Worm (Caenorhabditis elegans) whole organism, L3 larva: ENCODE measurements around the gene Y75B8A.10.
A peak's percentile ranks its signal among the peaks of the same experiment; 100 is the strongest.

Experiments used
- R02D3.7 ChIP-seq: fragments of 150-350 bp; optimal IDR thresholded peaks from 2 replicates; lab custom pipeline; 2014; ENCODE audit warnings: missing biosample characterization, missing genetic modification characterization
- ZK546.5 ChIP-seq: sonication (generic microtip); optimal IDR thresholded peaks from 2 replicates; lab custom pipeline; 2017; ENCODE audit warnings: missing biosample characterization, missing genetic modification characterization
- ama-1 ChIP-seq: fragments of 150-350 bp; optimal IDR thresholded peaks from 2 replicates; lab custom pipeline; 2018
- ceh-16 ChIP-seq: sonication (generic microtip); optimal IDR thresholded peaks from 2 replicates; lab custom pipeline; 2017; ENCODE audit warnings: missing biosample characterization, missing genetic modification characterization
- ceh-82 ChIP-seq: fragments of 150-350 bp; optimal IDR thresholded peaks from 2 replicates; lab custom pipeline; 2014; ENCODE audit warnings: missing biosample characterization, missing genetic modification characterization
- ceh-9 ChIP-seq: sonication (generic microtip); optimal IDR thresholded peaks from 2 replicates; lab custom pipeline; 2018; ENCODE audit warnings: missing biosample characterization, missing genetic modification characterization
- daf-12 ChIP-seq: fragments of 150-350 bp; optimal IDR thresholded peaks from 2 replicates; lab custom pipeline; 2014; ENCODE audit warnings: missing biosample characterization, missing genetic modification reagents, missing genetic modification characterization
- egl-5 ChIP-seq: fragments of 150-350 bp; optimal IDR thresholded peaks from 2 replicates; lab custom pipeline; 2017; ENCODE audit warnings: missing biosample characterization, missing genetic modification reagents, missing genetic modification characterization, inconsistent platforms
- elt-1 ChIP-seq: fragments of 150-350 bp; optimal IDR thresholded peaks from 2 replicates; lab custom pipeline; 2014; ENCODE audit warnings: missing biosample characterization, missing genetic modification characterization
- elt-2 ChIP-seq: sonication (generic microtip); optimal IDR thresholded peaks from 2 replicates; lab custom pipeline; 2016; ENCODE audit warnings: missing genetic modification reagents, mild to moderate bottlenecking, missing genetic modification characterization, missing compliant biosample characterization
- elt-3 ChIP-seq, 3 experiments: fragments of 150-350 bp in 1 of 3; sonication (generic microtip) in 2 of 3; optimal IDR thresholded peaks; 2 replicates in 2 of 3; 4 replicates in 1 of 3; lab custom pipeline; 2014 to 2017; ENCODE audit warnings: missing biosample characterization in 3 of 3, missing genetic modification characterization in 3 of 3
- fkh-10 ChIP-seq: sonication (generic microtip); optimal IDR thresholded peaks from 2 replicates; lab custom pipeline; 2017; ENCODE audit warnings: missing biosample characterization, missing genetic modification reagents, missing genetic modification characterization
- fkh-2 ChIP-seq: fragments of 150-350 bp; optimal IDR thresholded peaks from 2 replicates; lab custom pipeline; 2014; ENCODE audit warnings: missing biosample characterization, missing genetic modification reagents, missing genetic modification characterization
- fos-1 ChIP-seq: fragments of 150-350 bp; optimal IDR thresholded peaks from 2 replicates; lab custom pipeline; 2014; ENCODE audit warnings: missing biosample characterization, missing genetic modification characterization
- hmg-11 ChIP-seq: sonication (generic microtip); optimal IDR thresholded peaks from 2 replicates; lab custom pipeline; 2016; ENCODE audit warnings: missing genetic modification characterization, missing compliant biosample characterization
- jun-1 ChIP-seq: fragments of 150-350 bp; optimal IDR thresholded peaks from 2 replicates; lab custom pipeline; 2014; ENCODE audit warnings: missing biosample characterization, missing genetic modification reagents, missing genetic modification characterization
- lin-15B ChIP-seq: fragments of 150-350 bp; optimal IDR thresholded peaks from 2 replicates; lab custom pipeline; 2014; ENCODE audit warnings: missing biosample characterization, missing genetic modification characterization
- lin-39 ChIP-seq: fragments of 150-350 bp; optimal IDR thresholded peaks from 2 replicates; lab custom pipeline; 2018; ENCODE audit warnings: missing biosample characterization, missing genetic modification reagents, missing genetic modification characterization
- lsy-12 ChIP-seq: sonication (generic microtip); optimal IDR thresholded peaks from 2 replicates; lab custom pipeline; 2016; ENCODE audit warnings: mild to moderate bottlenecking, missing genetic modification characterization, missing compliant biosample characterization
- mdl-1 ChIP-seq: fragments of 150-350 bp; optimal IDR thresholded peaks from 2 replicates; lab custom pipeline; 2014; ENCODE audit warnings: missing biosample characterization, missing genetic modification characterization
- mml-1 ChIP-seq: fragments of 150-350 bp; sonication (generic microtip); optimal IDR thresholded peaks from 3 replicates; lab custom pipeline; 2014; ENCODE audit warnings: missing biosample characterization, missing genetic modification characterization
- nfya-1 ChIP-seq: sonication (generic microtip); optimal IDR thresholded peaks from 2 replicates; lab custom pipeline; 2017; ENCODE audit warnings: missing genetic modification characterization, mild to moderate bottlenecking, missing compliant biosample characterization, antibody characterized with exemption, moderate library complexity; ENCODE audit not compliant: insufficient read depth
- nhr-11 ChIP-seq: fragments of 150-350 bp; optimal IDR thresholded peaks from 2 replicates; lab custom pipeline; 2014; ENCODE audit warnings: missing biosample characterization, missing genetic modification characterization
- nhr-237 ChIP-seq: fragments of 150-350 bp; optimal IDR thresholded peaks from 2 replicates; lab custom pipeline; 2014; ENCODE audit warnings: missing biosample characterization, missing genetic modification characterization
- nhr-25 ChIP-seq: sonication (generic microtip); optimal IDR thresholded peaks from 2 replicates; lab custom pipeline; 2017; ENCODE audit warnings: missing biosample characterization, missing genetic modification characterization
- nhr-28 ChIP-seq: fragments of 150-350 bp; optimal IDR thresholded peaks from 2 replicates; lab custom pipeline; 2014; ENCODE audit warnings: missing biosample characterization, missing genetic modification characterization
- nhr-67 ChIP-seq: fragments of 150-350 bp; optimal IDR thresholded peaks from 2 replicates; lab custom pipeline; 2014; ENCODE audit warnings: missing biosample characterization, missing genetic modification characterization
- nhr-76 ChIP-seq: fragments of 150-350 bp; sonication (generic microtip); optimal IDR thresholded peaks from 5 replicates; lab custom pipeline; 2014; ENCODE audit warnings: missing biosample characterization, missing genetic modification characterization
- nhr-77 ChIP-seq: fragments of 150-350 bp; optimal IDR thresholded peaks from 2 replicates; lab custom pipeline; 2014; ENCODE audit warnings: missing biosample characterization, missing genetic modification characterization
- pha-4 ChIP-seq: fragments of 150-350 bp; optimal IDR thresholded peaks from 2 replicates; lab custom pipeline; 2014; ENCODE audit warnings: missing biosample characterization, missing genetic modification reagents, missing genetic modification characterization
- pqm-1 ChIP-seq: fragments of 150-350 bp; optimal IDR thresholded peaks from 2 replicates; lab custom pipeline; 2017; ENCODE audit warnings: missing biosample characterization, missing genetic modification characterization, inconsistent platforms
- snpc-4 ChIP-seq: fragments of 150-350 bp; optimal IDR thresholded peaks from 2 replicates; lab custom pipeline; 2014; ENCODE audit warnings: missing biosample characterization, missing genetic modification characterization
- tbx-2 ChIP-seq: sonication (generic microtip); optimal IDR thresholded peaks from 2 replicates; lab custom pipeline; 2016; ENCODE audit warnings: mild to moderate bottlenecking, missing genetic modification characterization, missing compliant biosample characterization
- unc-39 ChIP-seq: sonication (generic microtip); optimal IDR thresholded peaks from 4 replicates; lab custom pipeline; 2017; ENCODE audit warnings: missing biosample characterization, missing genetic modification characterization
- unc-62 ChIP-seq: fragments of 150-350 bp; sonication (generic microtip); optimal IDR thresholded peaks from 4 replicates; lab custom pipeline; 2014; ENCODE audit warnings: missing biosample characterization, missing genetic modification reagents, missing genetic modification characterization
- zag-1 ChIP-seq: fragments of 150-350 bp; optimal IDR thresholded peaks from 2 replicates; lab custom pipeline; 2014; ENCODE audit warnings: missing biosample characterization, missing genetic modification characterization
- ztf-11 ChIP-seq: fragments of 150-350 bp; optimal IDR thresholded peaks from 2 replicates; lab custom pipeline; 2014; ENCODE audit warnings: missing biosample characterization, missing genetic modification characterization

The Y75B8A.10 gene

DNA sequence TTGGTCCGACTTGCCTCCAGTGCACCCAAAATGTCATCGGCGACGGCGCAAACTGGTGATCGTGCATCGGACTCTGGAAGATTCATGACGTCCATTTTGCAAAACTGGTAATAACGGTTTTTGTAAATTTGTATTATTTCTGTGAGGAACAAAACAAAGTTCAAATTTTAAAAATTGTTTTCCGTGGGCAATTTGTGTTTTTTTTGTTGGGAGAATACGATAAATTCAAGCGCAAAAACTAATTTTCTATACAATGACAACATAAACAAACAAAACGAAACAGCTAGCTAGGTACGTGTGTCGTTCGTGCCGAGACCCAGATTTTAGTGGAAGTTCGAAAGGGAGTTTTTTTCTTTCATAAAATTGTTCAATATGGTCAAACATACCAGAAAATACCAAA, at the start of gene Y75B8A.10:
Gene Y75B8A.10, minus strand, starts transcription at position 101 of the 400 bp plus-strand sequence.
- no peak for TF ChIP-seq nhr-28 (tag; lab: Kevin White, UChicago)
- TF ChIP-seq, all 47 proteins: peak for 0

DNA sequence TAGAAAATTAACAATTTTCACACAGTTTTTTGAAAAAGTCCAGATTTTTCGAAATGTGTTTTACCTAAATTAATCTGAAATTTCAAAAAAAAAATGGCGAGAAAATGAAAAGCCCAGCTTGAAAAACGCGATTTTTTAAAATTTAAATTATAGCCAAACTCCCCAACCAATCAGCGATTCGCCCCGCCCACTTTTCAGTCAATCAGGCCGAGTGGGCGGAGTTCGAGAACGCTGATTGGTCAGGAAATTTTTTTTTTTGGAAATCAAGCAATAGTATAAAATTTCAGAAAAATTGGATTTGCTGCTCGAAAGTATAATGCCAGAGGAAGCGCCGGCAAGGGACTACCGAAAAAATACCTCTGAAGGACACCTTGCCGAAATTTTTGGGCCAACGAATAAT, 48.7 kb upstream of the Y75B8A.10 start:
- TF ChIP-seq nhr-28 (tag; lab: Kevin White, UChicago) (no peak), nfya-1 (peak; percentile 98)

DNA sequence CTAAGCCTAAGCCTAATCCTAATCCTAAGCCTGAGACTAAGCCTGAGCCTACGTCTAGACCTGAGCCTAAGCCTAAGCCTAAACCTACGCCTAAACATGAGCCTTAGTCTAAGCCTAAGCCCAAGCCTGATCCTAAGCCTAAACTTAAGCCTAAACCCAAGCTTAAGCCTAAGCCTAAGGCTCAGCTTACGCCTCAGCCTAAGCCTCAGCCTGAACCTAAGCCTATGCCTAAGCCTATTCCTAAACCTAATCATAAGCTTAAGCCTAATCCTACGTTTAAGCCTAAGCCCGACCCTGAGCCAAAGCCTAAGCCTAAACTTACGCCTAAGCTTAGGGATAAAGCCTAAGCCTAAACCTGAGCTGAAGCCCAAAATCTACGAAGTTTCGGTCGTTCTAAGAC, 47.4 kb upstream of the Y75B8A.10 start:
- TF ChIP-seq elt-3 (tag; optimal IDR thresholded peaks at IDR 0.05; lab: Kevin White, UChicago): no peak
- TF ChIP-seq snpc-4 (tag; lab: Kevin White, UChicago): no peak
- no peak for TF ChIP-seq tbx-2 (tag; lab: Kevin White, UChicago)
- TF ChIP-seq nhr-67 (tag; lab: Kevin White, UChicago): no peak
- TF ChIP-seq nhr-28 (tag; lab: Kevin White, UChicago): no peak
- no peak for TF ChIP-seq ceh-82
- no peak for TF ChIP-seq hmg-11 (tag; lab: Kevin White, UChicago)
- no peak for TF ChIP-seq mdl-1 (tag; lab: Kevin White, UChicago)
- TF ChIP-seq nhr-77 (tag; lab: Kevin White, UChicago): no peak
- no peak for TF ChIP-seq fos-1 (tag; lab: Kevin White, UChicago)
- TF ChIP-seq pqm-1 (tag; lab: Kevin White, UChicago): no peak
- TF ChIP-seq ama-1: no peak

DNA sequence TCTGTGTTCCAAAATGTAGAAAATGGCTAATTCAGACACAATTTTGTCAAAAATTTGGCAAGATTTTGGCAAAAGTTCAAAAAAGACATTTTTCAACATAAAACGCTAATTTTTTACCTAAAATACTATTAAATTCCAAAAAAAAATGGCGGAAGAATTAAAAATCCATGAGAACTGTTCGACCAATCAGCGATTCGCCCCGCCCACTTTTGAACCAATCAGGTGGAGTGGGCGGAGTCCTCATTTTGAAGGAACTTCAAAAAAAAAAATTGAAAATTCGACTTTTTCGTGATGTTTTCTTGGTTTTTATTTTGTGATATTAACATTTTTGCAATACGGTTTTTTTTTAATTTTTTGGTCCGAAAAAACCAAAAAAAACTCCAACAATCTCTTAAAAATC, 45.1 kb upstream of the Y75B8A.10 start:
- TF ChIP-seq R02D3.7 (no peak), nfya-1 (peak; percentile 88), pqm-1 (tag; lab: Kevin White, UChicago) (no peak), unc-62 (GFP tag; lab: Kevin White, UChicago) (no peak)
- TF ChIP-seq, all 47 proteins: peak for 1

DNA sequence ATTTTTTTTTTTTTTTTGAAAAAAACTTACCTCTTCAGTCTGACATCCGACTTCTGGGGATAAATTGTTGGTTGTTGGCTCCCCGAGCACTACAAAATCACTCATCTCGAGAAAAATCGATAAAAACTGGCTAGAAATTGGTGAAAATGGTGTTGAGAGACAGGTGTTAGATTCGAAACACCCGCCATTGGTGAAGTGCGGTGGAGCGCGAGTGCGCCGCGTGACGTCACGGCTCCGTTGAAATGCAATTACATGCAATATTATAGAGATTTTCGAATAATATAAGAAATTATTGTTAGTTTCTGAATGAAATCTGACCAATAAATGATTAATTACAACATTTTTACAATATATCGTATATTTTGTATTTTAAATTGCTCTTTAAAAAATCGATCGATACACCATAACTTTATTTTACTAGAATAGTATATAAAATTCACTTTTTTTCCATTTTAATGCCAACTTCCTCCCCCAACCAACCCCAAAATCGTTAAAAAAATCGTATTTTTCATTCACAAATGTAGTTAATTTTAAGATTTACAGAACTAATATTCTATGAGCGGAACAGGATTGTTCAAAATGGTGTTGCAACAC, 43.4 kb upstream of the Y75B8A.10 start, which contains the start of the genes Y75B8A.18 and Y75B8A.19:
Gene Y75B8A.18, minus strand, starts transcription at position 142 of the 594 bp plus-strand sequence.
Gene Y75B8A.19, plus strand, starts transcription at position 544 of the 594 bp plus-strand sequence.
- TF ChIP-seq lin-39 (peak; percentile 66), egl-5 (tag; lab: Kevin White, UChicago) (peak; percentile 13), hmg-11 (tag; lab: Kevin White, UChicago) (peak; percentile 16), ztf-11 (no peak), nfya-1 (peak; percentile 87), fkh-2 (no peak), nhr-25 (tag; lab: Kevin White, UChicago) (peak; percentile 10), elt-1 (tag; lab: Kevin White, UChicago) (no peak), ama-1 (no peak), fkh-10 (GFP tag; lab: Kevin White, UChicago) (peak; percentile 55), pha-4 (peak; percentile 67), mml-1 (tag; lab: Kevin White, UChicago) (no peak), daf-12 (tag; lab: Kevin White, UChicago) (no peak), ceh-16 (tag; lab: Kevin White, UChicago) (no peak), lin-15B (tag; lab: Kevin White, UChicago) (peak; percentile 79), ceh-9 (tag; lab: Kevin White, UChicago) (no peak), nhr-76 (no peak)
- TF ChIP-seq, all 47 proteins: peak for 8

DNA sequence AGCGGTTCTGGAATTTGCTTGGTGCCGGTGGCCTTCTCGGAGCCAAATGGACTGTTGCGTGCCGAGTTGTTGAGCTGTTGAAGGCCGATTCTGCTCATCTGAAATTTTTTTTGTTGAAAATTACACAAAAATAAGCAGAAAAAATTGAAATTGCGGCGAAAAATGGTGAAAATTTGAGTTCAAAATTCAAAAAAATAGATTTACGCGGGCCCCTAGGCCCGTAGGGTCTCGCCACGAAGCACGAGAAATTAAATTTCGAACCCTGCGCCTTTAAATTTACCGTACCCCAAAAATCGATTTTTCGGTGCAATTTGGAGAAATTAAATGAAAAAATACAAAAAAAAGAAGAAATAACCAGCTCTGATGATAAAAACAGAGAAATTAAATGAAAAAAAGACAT, 42.4 kb upstream of the Y75B8A.10 start, which contains the start of gene gmn-1:
Gene gmn-1, minus strand, starts transcription at position 98 of the 400 bp plus-strand sequence.
- TF ChIP-seq egl-5 (tag; lab: Kevin White, UChicago) (no peak), jun-1 (tag; lab: Kevin White, UChicago) (no peak), elt-1 (tag; lab: Kevin White, UChicago) (no peak), nhr-25 (tag; lab: Kevin White, UChicago) (no peak), ama-1 (no peak), nhr-11 (tag; lab: Kevin White, UChicago) (no peak), ZK546.5 (tag; lab: Kevin White, UChicago) (no peak), lsy-12 (tag; lab: Kevin White, UChicago) (no peak), unc-39 (tag; lab: Kevin White, UChicago) (no peak), daf-12 (tag; lab: Kevin White, UChicago) (no peak), elt-2 (tag; lab: Kevin White, UChicago) (no peak), fkh-10 (GFP tag; lab: Kevin White, UChicago) (no peak), zag-1 (tag; lab: Kevin White, UChicago) (no peak), nhr-237 (tag; lab: Kevin White, UChicago) (no peak), mdl-1 (tag; lab: Kevin White, UChicago) (no peak)
